Fruit fly (Drosophila melanogaster) whole organism, prepupa: ENCODE data around the gene CG9503.

Experiments
- Blimp-1 ChIP-seq: fragments of 200-800 bp; sonication (Bioruptor generic); optimal IDR thresholded peaks from 3 replicates; lab custom pipeline; 2017; ENCODE audit warnings: missing biosample characterization, missing genetic modification characterization, mild to moderate bottlenecking, moderate library complexity, missing genetic modification reagents
- CG10669 ChIP-seq: fragments of 200-800 bp; sonication (Bioruptor generic); optimal IDR thresholded peaks from 3 replicates; lab custom pipeline; 2018; ENCODE audit warnings: missing biosample characterization, mild to moderate bottlenecking, missing genetic modification characterization, moderate library complexity
- CG11294 ChIP-seq: fragments of 200-800 bp; sonication (Bioruptor generic); IDR thresholded peaks from 2 replicates; pipeline ENCODE4 v1.3.6; 2022; ENCODE audit warnings: missing biosample characterization, missing genetic modification characterization
- CG11902 ChIP-seq: fragments of 200-800 bp; sonication (Bioruptor generic); optimal IDR thresholded peaks from 3 replicates; lab custom pipeline; 2016; ENCODE audit warnings: missing biosample characterization, missing genetic modification characterization
- CG15336 ChIP-seq: fragments of 200-800 bp; sonication (Bioruptor generic); IDR thresholded peaks from 2 replicates; pipeline ENCODE4 v1.3.6; 2022; ENCODE audit warnings: missing biosample characterization, missing genetic modification characterization
- CG1621 ChIP-seq: fragments of 200-800 bp; sonication (Bioruptor generic); optimal IDR thresholded peaks from 3 replicates; lab custom pipeline; 2018; ENCODE audit warnings: missing biosample characterization, mild to moderate bottlenecking, missing genetic modification characterization
- CG16779 ChIP-seq: fragments of 200-800 bp; sonication (Bioruptor generic); optimal IDR thresholded peaks from 3 replicates; lab custom pipeline; 2017; ENCODE audit warnings: missing biosample characterization, mild to moderate bottlenecking, missing genetic modification characterization
- CG3032 ChIP-seq: fragments of 200-800 bp; optimal IDR thresholded peaks from 2 replicates; lab custom pipeline; 2019; ENCODE audit warnings: missing biosample characterization, mild to moderate bottlenecking, missing genetic modification characterization, moderate library complexity
- CG31627 ChIP-seq: fragments of 200-800 bp; sonication (Bioruptor generic); optimal IDR thresholded peaks from 3 replicates; lab custom pipeline; 2016; ENCODE audit warnings: missing biosample characterization, missing genetic modification characterization
- CG32006 ChIP-seq: fragments of 200-800 bp; sonication (Bioruptor generic); optimal IDR thresholded peaks from 3 replicates; lab custom pipeline; 2017; ENCODE audit warnings: missing biosample characterization, mild to moderate bottlenecking, missing genetic modification characterization
- CG4318 ChIP-seq: fragments of 200-800 bp; sonication (Bioruptor generic); optimal IDR thresholded peaks from 3 replicates; lab custom pipeline; 2017; ENCODE audit warnings: missing biosample characterization, mild to moderate bottlenecking, missing genetic modification characterization
- CG6163 ChIP-seq: fragments of 200-800 bp; sonication (Bioruptor generic); IDR thresholded peaks from 3 replicates; pipeline ENCODE4 v1.3.6; 2022; ENCODE audit warnings: missing biosample characterization, missing genetic modification characterization
- CG6808 ChIP-seq: fragments of 200-800 bp; sonication (Bioruptor generic); optimal IDR thresholded peaks from 3 replicates; lab custom pipeline; 2017; ENCODE audit warnings: missing biosample characterization, missing genetic modification characterization, mild to moderate bottlenecking, moderate library complexity, missing genetic modification reagents
- CG7368 ChIP-seq: fragments of 200-800 bp; sonication (Bioruptor generic); optimal IDR thresholded peaks from 3 replicates; lab custom pipeline; 2016; ENCODE audit warnings: missing biosample characterization, missing genetic modification characterization
- CG8119 ChIP-seq: fragments of 200-800 bp; sonication (Bioruptor generic); IDR thresholded peaks from 3 replicates; pipeline ENCODE4 v1.3.6; 2022; ENCODE audit warnings: missing biosample characterization, missing genetic modification characterization
- CG8319 ChIP-seq: fragments of 200-800 bp; sonication (Bioruptor generic); optimal IDR thresholded peaks from 3 replicates; lab custom pipeline; 2016; ENCODE audit warnings: missing biosample characterization, missing genetic modification characterization
- CG8632 ChIP-seq: fragments of 200-800 bp; sonication (Bioruptor generic); optimal IDR thresholded peaks from 3 replicates; lab custom pipeline; 2016; ENCODE audit warnings: missing biosample characterization, missing genetic modification characterization
- CG9139 ChIP-seq: fragments of 200-800 bp; sonication (Bioruptor generic); optimal IDR thresholded peaks from 3 replicates; lab custom pipeline; 2017; ENCODE audit warnings: missing biosample characterization, mild to moderate bottlenecking, missing genetic modification characterization
- Eip75B ChIP-seq: fragments of 200-800 bp; sonication (Bioruptor generic); optimal IDR thresholded peaks from 3 replicates; lab custom pipeline; 2016; ENCODE audit warnings: missing biosample characterization, missing genetic modification characterization
- Eip78C ChIP-seq: fragments of 200-800 bp; sonication (Bioruptor generic); peaks from one replicate; lab custom pipeline; 2016; ENCODE audit warnings: missing biosample characterization, missing genetic modification characterization
- Ets21C ChIP-seq: fragments of 200-800 bp; sonication (Bioruptor generic); optimal IDR thresholded peaks from 3 replicates; lab custom pipeline; 2016; ENCODE audit warnings: missing biosample characterization, missing genetic modification characterization
- Hr38 ChIP-seq: sonication (Bioruptor generic); optimal IDR thresholded peaks from 2 replicates; lab custom pipeline; 2016; ENCODE audit warnings: missing biosample characterization, missing genetic modification characterization
- Hr39 ChIP-seq: fragments of 200-800 bp; sonication (Bioruptor generic); optimal IDR thresholded peaks from 2 replicates; lab custom pipeline; 2016; ENCODE audit warnings: missing biosample characterization, missing genetic modification characterization
- Hr4 ChIP-seq: fragments of 200-800 bp; sonication (Bioruptor generic); optimal IDR thresholded peaks from 3 replicates; lab custom pipeline; 2016; ENCODE audit warnings: missing biosample characterization, missing genetic modification characterization
- Lpt ChIP-seq: fragments of 200-800 bp; sonication (Bioruptor generic); optimal IDR thresholded peaks from 3 replicates; lab custom pipeline; 2016; ENCODE audit warnings: missing biosample characterization, missing genetic modification characterization
- OdsH ChIP-seq: fragments of 200-800 bp; sonication (Bioruptor generic); optimal IDR thresholded peaks from 3 replicates; lab custom pipeline; 2016; ENCODE audit warnings: missing biosample characterization, missing genetic modification characterization
- Smox ChIP-seq: fragments of 200-800 bp; sonication (Bioruptor generic); optimal IDR thresholded peaks from 3 replicates; lab custom pipeline; 2016; ENCODE audit warnings: missing biosample characterization, missing genetic modification characterization
- Sox102F ChIP-seq: fragments of 200-800 bp; sonication (Bioruptor generic); optimal IDR thresholded peaks from 2 replicates; lab custom pipeline; 2016; ENCODE audit warnings: missing biosample characterization, mild to moderate bottlenecking, missing genetic modification characterization
- Sox15 ChIP-seq: fragments of 200-800 bp; sonication (Bioruptor generic); optimal IDR thresholded peaks from 3 replicates; lab custom pipeline; 2016; ENCODE audit warnings: missing biosample characterization, missing genetic modification characterization
- dac ChIP-seq: fragments of 200-800 bp; sonication (Bioruptor generic); optimal IDR thresholded peaks from 2 replicates; lab custom pipeline; 2017; ENCODE audit warnings: missing biosample characterization, mild to moderate bottlenecking, missing genetic modification characterization
- esn ChIP-seq: fragments of 200-800 bp; sonication (Bioruptor generic); optimal IDR thresholded peaks from 2 replicates; lab custom pipeline; 2016; ENCODE audit warnings: missing biosample characterization, mild to moderate bottlenecking, missing genetic modification characterization, moderate library complexity
- fd59A ChIP-seq: fragments of 200-800 bp; sonication (Bioruptor generic); optimal IDR thresholded peaks from 2 replicates; lab custom pipeline; 2017; ENCODE audit warnings: missing biosample characterization, mild to moderate bottlenecking, missing genetic modification characterization, missing genetic modification reagents
- fd85E ChIP-seq: fragments of 200-800 bp; sonication (Bioruptor generic); optimal IDR thresholded peaks from 3 replicates; lab custom pipeline; 2016; ENCODE audit warnings: missing biosample characterization, missing genetic modification characterization
- lz ChIP-seq: fragments of 200-800 bp; sonication (Bioruptor generic); optimal IDR thresholded peaks from 3 replicates; lab custom pipeline; 2016; ENCODE audit warnings: missing biosample characterization, missing genetic modification characterization
- net ChIP-seq: fragments of 200-800 bp; sonication (Bioruptor generic); optimal IDR thresholded peaks from 3 replicates; lab custom pipeline; 2016; ENCODE audit warnings: missing biosample characterization, missing genetic modification characterization
- pdm3 ChIP-seq: fragments of 200-800 bp; sonication (Bioruptor generic); optimal IDR thresholded peaks from 3 replicates; lab custom pipeline; 2016; ENCODE audit warnings: missing biosample characterization, missing genetic modification characterization
- salr ChIP-seq, 2 experiments: fragments of 200-800 bp; sonication (Bioruptor generic); optimal IDR thresholded peaks; 3 replicates each; lab custom pipeline; 2016 to 2018; ENCODE audit warnings: missing biosample characterization in 2 of 2, missing genetic modification characterization in 2 of 2, mild to moderate bottlenecking in 1 of 2
- ss ChIP-seq, 2 experiments: fragments of 200-800 bp; sonication (Bioruptor generic); optimal IDR thresholded peaks; 2 replicates in 1 of 2; 3 replicates in 1 of 2; lab custom pipeline; 2017 to 2018; ENCODE audit warnings: mild to moderate bottlenecking in 2 of 2, missing biosample characterization in 2 of 2, missing genetic modification characterization in 2 of 2, moderate library complexity in 1 of 2
- svp ChIP-seq: fragments of 200-800 bp; sonication (Bioruptor generic); peaks from one replicate; lab custom pipeline; 2016; ENCODE audit warnings: missing biosample characterization, missing genetic modification characterization
- vri ChIP-seq: fragments of 200-800 bp; sonication (Bioruptor generic); optimal IDR thresholded peaks from 3 replicates; lab custom pipeline; 2016; ENCODE audit warnings: missing biosample characterization, mild to moderate bottlenecking, missing genetic modification characterization

The CG9503 gene

DNA sequence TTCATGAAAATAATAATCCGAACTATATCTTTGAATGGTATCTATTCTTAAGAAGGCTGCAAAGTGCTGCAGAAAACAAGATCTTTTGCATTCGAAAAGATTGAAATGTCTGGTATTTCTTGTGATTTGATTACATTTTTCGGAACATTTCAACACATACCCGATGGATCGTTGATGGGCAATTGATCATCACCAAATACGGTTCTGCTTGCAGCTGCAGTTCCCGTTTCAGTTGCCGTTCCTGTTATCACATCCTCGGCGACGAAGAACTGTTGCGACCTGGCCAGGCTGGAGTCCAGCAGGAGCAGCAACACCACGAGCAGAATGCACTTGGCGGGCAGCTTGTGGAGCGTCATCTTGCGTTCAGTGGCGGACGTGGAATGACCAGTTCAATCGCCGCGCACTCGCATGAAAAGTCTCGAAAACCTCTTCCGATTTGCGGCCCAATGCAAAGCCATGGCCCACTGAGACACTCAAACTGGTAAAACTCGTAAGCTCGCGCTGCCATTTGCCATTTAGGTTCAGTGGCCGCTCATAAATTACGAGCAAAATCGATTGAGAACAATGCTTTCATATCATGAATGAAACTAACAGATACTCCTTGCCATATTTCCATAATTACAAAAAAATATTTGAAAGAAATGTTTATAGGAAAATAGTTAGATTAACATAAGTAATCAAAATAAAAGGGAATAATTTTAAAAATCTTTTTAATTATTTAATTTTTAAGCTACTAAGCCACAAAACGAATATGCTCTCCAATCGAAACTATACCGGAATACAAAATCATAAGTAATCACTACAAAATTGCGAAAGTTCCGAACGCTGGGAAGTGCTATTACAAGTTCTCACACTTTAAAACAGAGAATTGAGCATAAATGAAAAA, 12.6 kb downstream of the CG9503 start, which contains the start of gene CG14406 (continued):
- TF ChIP-seq Eip78C (GFP tag; lab: Kevin White, UChicago) (peak; percentile 58), Smox (GFP tag; lab: Kevin White, UChicago) (peak; percentile 28), CG16779 (tag; lab: Kevin White, UChicago) (no peak), CG7368 (GFP tag; lab: Kevin White, UChicago) (no peak), net (GFP tag; lab: Kevin White, UChicago) (no peak), CG8632 (GFP tag; lab: Kevin White, UChicago) (peak; percentile 9), vri (GFP tag; lab: Kevin White, UChicago) (no peak), Lpt (GFP tag; lab: Kevin White, UChicago) (no peak), CG15336 (GFP tag; lab: Robert Waterston, UW) (peak; percentile 69), OdsH (GFP tag; lab: Kevin White, UChicago) (no peak), Hr38 (GFP tag; lab: Kevin White, UChicago) (no peak), CG8119 (GFP tag; lab: Robert Waterston, UW) (no peak), CG8319 (GFP tag; lab: Kevin White, UChicago) (no peak), CG9139 (GFP tag; lab: Kevin White, UChicago) (no peak), CG6808 (GFP tag; lab: Kevin White, UChicago) (no peak), Sox102F (GFP tag; lab: Kevin White, UChicago) (peak; percentile 4), dac (no peak), CG32006 (GFP tag; lab: Kevin White, UChicago) (peak; percentile 4), CG11294 (no peak; the same call in 1 of the 2 replicates), salr (GFP tag; optimal IDR thresholded peaks at IDR 0.05; lab: Kevin White, UChicago) (peak in 1 of 2 experiments; percentile 27), esn (GFP tag; lab: Kevin White, UChicago) (peak; percentile 13), CG31627 (GFP tag; lab: Kevin White, UChicago) (no peak), CG10669 (GFP tag; lab: Kevin White, UChicago) (peak; percentile 28), Hr4 (GFP tag; lab: Kevin White, UChicago) (no peak), Eip75B (GFP tag; lab: Kevin White, UChicago) (no peak), Sox15 (no peak), CG4318 (no peak), CG11902 (GFP tag; lab: Kevin White, UChicago) (no peak), Ets21C (GFP tag; lab: Kevin White, UChicago) (no peak), fd85E (GFP tag; lab: Kevin White, UChicago) (no peak), ss (GFP tag; optimal IDR thresholded peaks at IDR 0.05; lab: Kevin White, UChicago) (no peak), pdm3 (GFP tag; lab: Kevin White, UChicago) (no peak), CG3032 (tag; lab: Kevin White, UChicago) (no peak), CG1621 (tag; lab: Kevin White, UChicago) (no peak), svp (GFP tag; lab: Kevin White, UChicago) (peak; percentile 69), lz (no peak), CG6163 (no peak; the same call in 2 of the 3 replicates)

DNA sequence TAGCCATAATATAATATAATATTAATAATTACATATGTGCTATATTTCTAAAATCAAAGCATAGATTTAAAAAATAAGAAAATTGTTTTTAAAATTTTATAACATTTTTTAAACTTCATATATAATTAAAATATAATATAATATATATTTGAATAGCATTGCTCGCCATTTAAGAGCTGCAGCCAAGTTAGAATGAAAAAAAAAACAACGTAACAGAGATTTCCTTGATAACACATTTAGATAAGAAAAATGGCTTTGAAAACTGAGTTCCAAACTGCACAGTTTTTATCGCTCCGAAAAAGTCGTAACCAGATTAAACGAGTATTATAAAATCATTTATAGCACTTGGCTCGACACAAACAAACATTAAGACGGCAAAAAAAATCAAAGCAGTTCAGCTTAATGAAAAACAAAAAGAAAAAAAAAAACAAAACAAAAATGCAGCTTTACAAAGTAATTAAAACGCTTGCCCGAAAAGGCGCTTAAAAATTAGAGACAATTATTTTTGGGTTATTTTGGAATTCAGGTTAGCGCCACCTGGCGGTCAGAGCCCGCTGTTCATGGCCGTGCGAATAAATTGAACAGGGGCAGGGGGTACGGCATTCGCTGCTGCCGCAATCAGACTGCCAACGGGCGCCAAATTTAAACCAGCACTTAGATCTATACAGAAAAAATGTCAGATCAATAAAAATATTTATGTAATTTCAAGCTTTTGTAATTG, 13.5 kb downstream of the CG9503 start, which contains the start of gene fiz:
Gene fiz (minus strand): TSS at position 51 of the 721 bp plus-strand sequence.
- TF ChIP-seq CG15336 (GFP tag; lab: Robert Waterston, UW), result 0 out of 2 replicates have a peak, but pooled peaks have one; percentile 30
- TF ChIP-seq fd59A (GFP tag; lab: Kevin White, UChicago), result no peak
- peak; percentile 27 for TF ChIP-seq vri (GFP tag; lab: Kevin White, UChicago)
- 0 out of 3 replicates have a peak, but pooled peaks have one; percentile 25 for TF ChIP-seq CG6163
- no peak for TF ChIP-seq Sox15
- peak; percentile 2 for TF ChIP-seq Hr39 (GFP tag; lab: Kevin White, UChicago)
- TF ChIP-seq Eip78C (GFP tag; lab: Kevin White, UChicago), result peak; percentile 6
- TF ChIP-seq Hr4 (GFP tag; lab: Kevin White, UChicago), result no peak
- no peak for TF ChIP-seq Blimp-1 (GFP tag; lab: Kevin White, UChicago)
- no peak for TF ChIP-seq ss (GFP tag; optimal IDR thresholded peaks at IDR 0.05; lab: Kevin White, UChicago)
- TF ChIP-seq, all 60 proteins: peak for 5
